Fruit fly (Drosophila melanogaster) whole organism, embryonic: ENCODE data around the gene CHES-1-like.

Experiments used
- CG13123 ChIP-seq: fragments of 200-800 bp; sonication (Bioruptor generic); optimal IDR thresholded peaks from 2 replicates; lab custom pipeline; 2016; ENCODE audit warnings: missing biosample characterization, missing genetic modification characterization
- CG18011 ChIP-seq: fragments of 200-800 bp; sonication (Bioruptor generic); optimal IDR thresholded peaks from 2 replicates; lab custom pipeline; 2017; ENCODE audit warnings: missing biosample characterization, missing genetic modification characterization, mild to moderate bottlenecking, moderate library complexity, missing genotype
- CG1832 ChIP-seq: fragments of 200-800 bp; sonication (Bioruptor generic); optimal IDR thresholded peaks from 2 replicates; lab custom pipeline; 2017; ENCODE audit warnings: missing biosample characterization, mild to moderate bottlenecking, missing genetic modification characterization, inconsistent platforms
- CG2120 ChIP-seq: fragments of 200-800 bp; sonication (Bioruptor generic); optimal IDR thresholded peaks from 3 replicates; lab custom pipeline; 2016; ENCODE audit warnings: missing biosample characterization, missing genetic modification characterization
- CG3838 ChIP-seq: fragments of 200-800 bp; sonication (Bioruptor generic); optimal IDR thresholded peaks from 3 replicates; lab custom pipeline; 2016; ENCODE audit warnings: missing biosample characterization, missing genetic modification characterization
- Hmx ChIP-seq: fragments of 200-800 bp; sonication (Bioruptor generic); optimal IDR thresholded peaks from 2 replicates; lab custom pipeline; 2016; ENCODE audit warnings: missing biosample characterization, missing genetic modification characterization
- MTF-1 ChIP-seq: fragments of 200-800 bp; sonication (Bioruptor generic); optimal IDR thresholded peaks from 2 replicates; lab custom pipeline; 2018; ENCODE audit warnings: missing biosample characterization, mild to moderate bottlenecking, missing genetic modification characterization, borderline replicate concordance
- lola ChIP-seq, 3 experiments: fragments of >200 bp in 2 of 3; fragments of 200-800 bp in 1 of 3; sonication (Bioruptor generic) in 1 of 3; optimal IDR thresholded peaks; 2 replicates each; lab custom pipeline; 2017 to 2019; ENCODE audit warnings: missing biosample characterization in 3 of 3, missing genetic modification characterization in 3 of 3, mild to moderate bottlenecking in 1 of 3, moderate library complexity in 1 of 3
- run ChIP-seq: fragments of 200-800 bp; sonication (Bioruptor generic); optimal IDR thresholded peaks from 3 replicates; lab custom pipeline; 2018; ENCODE audit warnings: missing biosample characterization, mild to moderate bottlenecking, missing genetic modification characterization
- tup ChIP-seq: fragments of 200-800 bp; sonication (Bioruptor generic); optimal IDR thresholded peaks from 2 replicates; lab custom pipeline; 2016; ENCODE audit warnings: missing biosample characterization, mild to moderate bottlenecking, missing genetic modification characterization, moderate library complexity

DNA sequence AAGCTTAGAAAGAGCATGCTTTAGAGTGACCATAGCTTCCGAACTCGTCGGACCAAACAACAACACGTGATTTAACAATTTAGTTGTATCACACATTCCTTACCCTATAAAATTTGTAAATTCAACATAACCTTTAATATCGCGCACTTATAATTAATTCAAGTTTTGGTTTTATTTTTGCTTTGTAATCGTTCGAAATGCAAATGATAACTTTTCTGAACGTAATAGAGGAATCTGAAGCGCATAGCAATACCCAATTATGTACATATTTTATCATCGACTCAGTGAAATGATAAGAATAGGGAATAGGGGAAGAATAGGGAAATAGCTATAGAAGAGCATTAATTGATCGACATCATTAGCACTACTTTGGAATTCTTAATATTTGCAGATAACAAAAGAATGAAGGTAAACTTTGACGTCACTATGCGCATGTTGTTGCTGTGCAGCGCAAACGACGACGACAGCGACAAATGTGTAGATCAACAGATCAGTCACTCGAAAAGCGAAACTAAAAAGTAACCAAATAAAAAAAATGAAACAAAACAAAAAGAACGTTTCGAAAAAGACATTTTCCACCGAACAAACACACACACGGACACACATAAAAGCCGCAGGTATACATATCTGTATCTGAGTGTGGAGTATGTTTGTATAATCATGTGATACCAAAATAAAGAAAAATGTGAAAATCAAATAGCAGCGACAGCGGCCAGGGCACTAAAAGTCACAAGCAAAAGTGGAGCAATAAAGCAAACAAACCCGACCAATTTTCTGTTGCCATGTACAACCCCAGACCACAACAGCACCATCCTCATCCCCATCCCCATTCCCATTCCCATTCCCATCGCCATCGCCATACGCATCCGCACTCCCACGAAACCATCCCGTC lies 1.6 kb downstream of the CHES-1-like start:
- no peak for TF ChIP-seq CG18011
- no peak for TF ChIP-seq tup (GFP tag; lab: Kevin White, UChicago)
- no peak for TF ChIP-seq CG3838 (GFP tag; lab: Kevin White, UChicago)
- TF ChIP-seq Hmx (GFP tag; lab: Kevin White, UChicago) = no peak
- TF ChIP-seq run (tag; lab: Kevin White, UChicago) = no peak
- no peak for TF ChIP-seq CG13123
- no peak for TF ChIP-seq CG1832 (GFP tag; lab: Kevin White, UChicago)
- TF ChIP-seq MTF-1 = no peak
- TF ChIP-seq CG2120 (GFP tag; lab: Kevin White, UChicago) = no peak
- TF ChIP-seq lola (GFP tag; optimal IDR thresholded peaks at IDR 0.05; lab: Kevin White, UChicago) = no peak
